Worm (Caenorhabditis elegans) whole organism, mixed stage, embryonic: ENCODE data around the gene cgef-1.

ENCODE experiments used
- M03D4.4 ChIP-seq: sonication (generic microtip); optimal IDR thresholded peaks from 2 replicates; lab custom pipeline; 2017; ENCODE audit warnings: mild to moderate bottlenecking, missing genetic modification characterization, missing compliant biosample characterization
- blmp-1 ChIP-seq: fragments of 150-350 bp; optimal IDR thresholded peaks from 2 replicates; lab custom pipeline; 2014; ENCODE audit warnings: missing biosample characterization, missing genetic modification characterization
- ceh-39 ChIP-seq: fragments of 150-350 bp; optimal IDR thresholded peaks from 2 replicates; lab custom pipeline; 2014; ENCODE audit warnings: missing biosample characterization, missing genetic modification characterization
- ceh-43 ChIP-seq: fragments of 200-800 bp; sonication (Bioruptor generic); optimal IDR thresholded peaks from 2 replicates; lab custom pipeline; 2018; ENCODE audit warnings: mild to moderate bottlenecking, missing genetic modification characterization, moderate library complexity, missing compliant biosample characterization
- ceh-83 ChIP-seq: fragments of 200-800 bp; sonication (Bioruptor generic); optimal IDR thresholded peaks from 2 replicates; lab custom pipeline; 2018; ENCODE audit warnings: mild to moderate bottlenecking, missing genetic modification characterization, missing compliant biosample characterization
- ces-1 ChIP-seq: fragments of 150-350 bp; optimal IDR thresholded peaks from 2 replicates; lab custom pipeline; 2014; ENCODE audit warnings: missing biosample characterization, missing genetic modification reagents, missing genetic modification characterization
- drap-1 ChIP-seq: fragments of 200-800 bp; sonication (Bioruptor generic); optimal IDR thresholded peaks from 3 replicates; lab custom pipeline; 2018; ENCODE audit warnings: mild to moderate bottlenecking, missing genetic modification characterization, missing compliant biosample characterization
- elt-1 ChIP-seq: sonication (generic microtip); optimal IDR thresholded peaks from 2 replicates; lab custom pipeline; 2017; ENCODE audit warnings: missing genetic modification characterization, mild to moderate bottlenecking, missing compliant biosample characterization, antibody characterized with exemption, moderate library complexity, borderline replicate concordance; ENCODE audit not compliant: insufficient read depth
- elt-3 ChIP-seq: fragments of 150-350 bp; optimal IDR thresholded peaks from 2 replicates; lab custom pipeline; 2014; ENCODE audit warnings: missing biosample characterization, missing genetic modification characterization
- flh-1 ChIP-seq: fragments of 200-800 bp; sonication (Bioruptor generic); optimal IDR thresholded peaks from 2 replicates; lab custom pipeline; 2018; ENCODE audit warnings: mild to moderate bottlenecking, missing genetic modification characterization, moderate library complexity, missing compliant biosample characterization
- ham-2 ChIP-seq: fragments of 200-800 bp; sonication (Bioruptor generic); optimal IDR thresholded peaks from 2 replicates; lab custom pipeline; 2018; ENCODE audit warnings: mild to moderate bottlenecking, missing genetic modification characterization, missing compliant biosample characterization
- hlh-1 ChIP-seq: fragments of 150-350 bp; optimal IDR thresholded peaks from 2 replicates; lab custom pipeline; 2014; ENCODE audit warnings: missing biosample characterization, missing genetic modification reagents, missing genetic modification characterization
- lin-32 ChIP-seq: fragments of 200-800 bp; sonication (Bioruptor generic); optimal IDR thresholded peaks from 2 replicates; lab custom pipeline; 2018; ENCODE audit warnings: mild to moderate bottlenecking, missing genetic modification characterization, missing compliant biosample characterization
- lsy-2 ChIP-seq: fragments of 150-350 bp; optimal IDR thresholded peaks from 2 replicates; lab custom pipeline; 2014; ENCODE audit warnings: missing biosample characterization, missing genetic modification characterization
- mep-1 ChIP-seq: fragments of 150-350 bp; optimal IDR thresholded peaks from 2 replicates; lab custom pipeline; 2017; ENCODE audit warnings: missing biosample characterization, missing genetic modification reagents, missing genetic modification characterization, inconsistent platforms
- mls-2 ChIP-seq: sonication (generic microtip); optimal IDR thresholded peaks from 2 replicates; lab custom pipeline; 2016; ENCODE audit warnings: mild to moderate bottlenecking, missing genetic modification characterization, moderate library complexity, missing compliant biosample characterization
- nhr-12 ChIP-seq: fragments of 150-350 bp; optimal IDR thresholded peaks from 2 replicates; lab custom pipeline; 2014; ENCODE audit warnings: missing biosample characterization, missing genetic modification characterization
- nhr-2 ChIP-seq: fragments of 150-350 bp; optimal IDR thresholded peaks from 2 replicates; lab custom pipeline; 2014; ENCODE audit warnings: missing biosample characterization, missing genetic modification characterization
- nhr-76 ChIP-seq: sonication (generic microtip); optimal IDR thresholded peaks from 2 replicates; lab custom pipeline; 2017; ENCODE audit warnings: missing biosample characterization, missing genetic modification characterization
- pha-4 ChIP-seq: fragments of 150-350 bp; optimal IDR thresholded peaks from 2 replicates; lab custom pipeline; 2018; ENCODE audit warnings: missing biosample characterization, missing genetic modification reagents, missing genetic modification characterization
- sem-2 ChIP-seq: fragments of 200-800 bp; sonication (Bioruptor generic); optimal IDR thresholded peaks from 2 replicates; lab custom pipeline; 2018; ENCODE audit warnings: mild to moderate bottlenecking, missing genetic modification characterization, missing compliant biosample characterization
- sptf-1 ChIP-seq: sonication (generic microtip); optimal IDR thresholded peaks from 2 replicates; lab custom pipeline; 2017; ENCODE audit warnings: mild to moderate bottlenecking, missing genetic modification characterization, moderate library complexity, missing compliant biosample characterization
- tbx-8 ChIP-seq: fragments of 200-800 bp; sonication (Bioruptor generic); optimal IDR thresholded peaks from 2 replicates; lab custom pipeline; 2018; ENCODE audit warnings: mild to moderate bottlenecking, missing genetic modification characterization, moderate library complexity, missing compliant biosample characterization
- unc-120 ChIP-seq: sonication (generic microtip); optimal IDR thresholded peaks from 2 replicates; lab custom pipeline; 2017; ENCODE audit warnings: missing genetic modification characterization, missing compliant biosample characterization; ENCODE audit not compliant: poor library complexity, severe bottlenecking
- unc-39 ChIP-seq: fragments of 150-350 bp; optimal IDR thresholded peaks from 2 replicates; lab custom pipeline; 2014; ENCODE audit warnings: missing biosample characterization, missing genetic modification characterization
- unc-62 ChIP-seq: fragments of 150-350 bp; optimal IDR thresholded peaks from 2 replicates; lab custom pipeline; 2014; ENCODE audit warnings: missing biosample characterization, missing genetic modification reagents, missing genetic modification characterization

Gene cgef-1

ce11 chrX:2771742-2772141, at the start of gene cgef-1:
TSS of gene cgef-1 (plus strand) at chrX:2772042.
- TF ChIP-seq ces-1 (GFP tag; lab: Kevin White, UChicago) (peak; percentile 75), elt-1 (no peak)

ce11 chrX:2727681-2728080, 44.2 kb upstream of the cgef-1 start:
- TF ChIP-seq unc-39 (no peak), ces-1 (GFP tag; lab: Kevin White, UChicago) (peak; percentile 73)

- TF ChIP-seq tbx-8 (GFP tag; lab: Kevin White, UChicago): no peak
- TF ChIP-seq nhr-76 (tag; lab: Kevin White, UChicago): no peak
- TF ChIP-seq ces-1 (GFP tag; lab: Kevin White, UChicago): peak; percentile 92
- TF ChIP-seq ceh-43 (GFP tag; lab: Kevin White, UChicago): no peak
- no peak for TF ChIP-seq M03D4.4 (tag; lab: Kevin White, UChicago)
- TF ChIP-seq hlh-1: no peak
- TF ChIP-seq flh-1: no peak
- TF ChIP-seq, all 35 proteins: peak for 1
Measured at ce11 chrX:2729857-2730256, 42.0 kb upstream of the cgef-1 start.

- TF ChIP-seq mep-1 (tag; lab: Kevin White, UChicago) (no peak), sptf-1 (tag; lab: Kevin White, UChicago) (peak; percentile 63), mls-2 (tag; lab: Kevin White, UChicago) (peak; percentile 5), ceh-39 (tag; lab: Kevin White, UChicago) (no peak), M03D4.4 (tag; lab: Kevin White, UChicago) (peak; percentile 37), unc-120 (tag; lab: Kevin White, UChicago) (no peak), sem-2 (GFP tag; lab: Kevin White, UChicago) (peak; percentile 12)
Measured at ce11 chrX:2731416-2731815, 40.4 kb upstream of the cgef-1 start.

ce11 chrX:2748908-2749307, 22.9 kb upstream of the cgef-1 start:
- TF ChIP-seq drap-1 (GFP tag; lab: Kevin White, UChicago) (no peak), M03D4.4 (tag; lab: Kevin White, UChicago) (no peak), unc-62 (no peak), ceh-83 (no peak), nhr-12 (tag; lab: Kevin White, UChicago) (no peak), unc-39 (no peak), blmp-1 (tag; lab: Kevin White, UChicago) (no peak), elt-3 (tag; lab: Kevin White, UChicago) (no peak), ceh-39 (tag; lab: Kevin White, UChicago) (no peak), ces-1 (GFP tag; lab: Kevin White, UChicago) (no peak), mls-2 (tag; lab: Kevin White, UChicago) (no peak), tbx-8 (GFP tag; lab: Kevin White, UChicago) (no peak), ham-2 (GFP tag; lab: Kevin White, UChicago) (no peak), ceh-43 (GFP tag; lab: Kevin White, UChicago) (no peak), mep-1 (tag; lab: Kevin White, UChicago) (no peak), nhr-76 (tag; lab: Kevin White, UChicago) (no peak), lsy-2 (no peak), lin-32 (no peak)

- TF ChIP-seq blmp-1 (tag; lab: Kevin White, UChicago) (no peak), mls-2 (tag; lab: Kevin White, UChicago) (no peak), ham-2 (GFP tag; lab: Kevin White, UChicago) (no peak), pha-4 (tag; lab: Kevin White, UChicago) (no peak), unc-39 (no peak), sem-2 (GFP tag; lab: Kevin White, UChicago) (no peak), nhr-2 (tag; lab: Kevin White, UChicago) (no peak), ces-1 (GFP tag; lab: Kevin White, UChicago) (no peak)
Measured at ce11 chrX:2752841-2753240, 19.0 kb upstream of the cgef-1 start.
